Worm (Caenorhabditis elegans) whole organism, dauer: ENCODE results near the gene scl-9.

Experiments
- unc-62 ChIP-seq: sonication (generic microtip); optimal IDR thresholded peaks from 2 replicates; lab custom pipeline; 2017; ENCODE audit warnings: missing biosample characterization, missing genetic modification reagents, missing genetic modification characterization

Gene scl-9

ce11 chrIV:13063714-13064113 is 16.8 kb downstream of the scl-9 start, which contains the start of gene scl-5:
TSS of gene scl-5 (plus strand) at chrIV:13064014.
- no peak for TF ChIP-seq unc-62 (GFP tag; lab: Kevin White, UChicago)

- TF ChIP-seq unc-62 (GFP tag; lab: Kevin White, UChicago), result no peak
Measured at ce11 chrIV:13066044-13066443, 19.1 kb downstream of the scl-9 start.

ce11 chrIV:13067200-13067599 is 20.3 kb downstream of the scl-9 start, which contains the start of gene col-131:
TSS of gene col-131 (minus strand) at chrIV:13067300.
- TF ChIP-seq unc-62 (GFP tag; lab: Kevin White, UChicago), result no peak

ce11 chrIV:13068451-13068850 is 21.5 kb downstream of the scl-9 start, which contains the start of gene scl-6:
TSS of gene scl-6 (plus strand) at chrIV:13068751.
- TF ChIP-seq unc-62 (GFP tag; lab: Kevin White, UChicago), result no peak

ce11 chrIV:13070142-13070541 is 23.2 kb downstream of the scl-9 start, which contains the start of gene scl-7:
TSS of gene scl-7 (plus strand) at chrIV:13070442.
- no peak for TF ChIP-seq unc-62 (GFP tag; lab: Kevin White, UChicago)

ce11 chrIV:13071445-13071844 is 24.5 kb downstream of the scl-9 start, which contains the start of gene scl-8:
TSS of gene scl-8 (plus strand) at chrIV:13071745.
- no peak for TF ChIP-seq unc-62 (GFP tag; lab: Kevin White, UChicago)

ce11 chrIV:13075625-13076252 is 28.8 kb downstream of the scl-9 start:
- TF ChIP-seq unc-62 (GFP tag; lab: Kevin White, UChicago), result no peak

ce11 chrIV:13076620-13077019 is 29.7 kb downstream of the scl-9 start, which contains the start of gene C39E9.7:
TSS of gene C39E9.7 (minus strand) at chrIV:13076720.
- TF ChIP-seq unc-62 (GFP tag; lab: Kevin White, UChicago), result no peak

- no peak for TF ChIP-seq unc-62 (GFP tag; lab: Kevin White, UChicago)
Measured at ce11 chrIV:13077694-13078093, 30.7 kb downstream of the scl-9 start.

ce11 chrIV:13078342-13078741 is 31.4 kb downstream of the scl-9 start:
- TF ChIP-seq unc-62 (GFP tag; lab: Kevin White, UChicago), result no peak

- TF ChIP-seq unc-62 (GFP tag; lab: Kevin White, UChicago), result no peak
Measured at ce11 chrIV:13079119-13079518, 32.2 kb downstream of the scl-9 start, which contains the start of gene C39E9.8. TSS of gene C39E9.8 (plus strand) at chrIV:13079446.

- TF ChIP-seq unc-62 (GFP tag; lab: Kevin White, UChicago), result no peak
Measured at ce11 chrIV:13080185-13080584, 33.2 kb downstream of the scl-9 start.

ce11 chrIV:13080861-13081260 is 33.9 kb downstream of the scl-9 start:
- no peak for TF ChIP-seq unc-62 (GFP tag; lab: Kevin White, UChicago)

ce11 chrIV:13082106-13082505 is 35.2 kb downstream of the scl-9 start:
- TF ChIP-seq unc-62 (GFP tag; lab: Kevin White, UChicago), result no peak

ce11 chrIV:13082836-13083763 is 36.2 kb downstream of the scl-9 start:
- TF ChIP-seq unc-62 (GFP tag; lab: Kevin White, UChicago), result no peak

ce11 chrIV:13085675-13086074 is 38.7 kb downstream of the scl-9 start:
- no peak for TF ChIP-seq unc-62 (GFP tag; lab: Kevin White, UChicago)
